Fruit fly (Drosophila melanogaster) whole organism, embryonic: ENCODE results near the gene Lcp65Ag2.

ENCODE experiments used
- Atf3 ChIP-seq: fragments of 200-800 bp; sonication (Bioruptor generic); optimal IDR thresholded peaks from 3 replicates; lab custom pipeline; 2016; ENCODE audit warnings: missing biosample characterization, missing genetic modification characterization
- Atf6 ChIP-seq: fragments of 200-800 bp; sonication (Bioruptor generic); IDR thresholded peaks from 2 replicates; pipeline ENCODE4 v1.3.6; 2022; ENCODE audit warnings: missing biosample characterization, missing genetic modification characterization
- CG10462 ChIP-seq: fragments of 200-800 bp; sonication (Bioruptor generic); optimal IDR thresholded peaks from 2 replicates; lab custom pipeline; 2016; ENCODE audit warnings: missing biosample characterization, missing genetic modification characterization
- CG11398 ChIP-seq: fragments of 200-800 bp; sonication (Bioruptor generic); optimal IDR thresholded peaks from 2 replicates; lab custom pipeline; 2016; ENCODE audit warnings: missing biosample characterization, missing genetic modification characterization
- CG12104 ChIP-seq: fragments of 200-800 bp; sonication (Bioruptor generic); optimal IDR thresholded peaks from 3 replicates; lab custom pipeline; 2016; ENCODE audit warnings: missing biosample characterization, missing genetic modification characterization
- CG13894 ChIP-seq: fragments of 200-800 bp; sonication (Bioruptor generic); optimal IDR thresholded peaks from 3 replicates; lab custom pipeline; 2018; ENCODE audit warnings: missing biosample characterization, mild to moderate bottlenecking, missing genetic modification characterization, moderate library complexity
- CG15696 ChIP-seq: fragments of 200-800 bp; sonication (Bioruptor generic); optimal IDR thresholded peaks from 2 replicates; lab custom pipeline; 2019; ENCODE audit warnings: missing biosample characterization, mild to moderate bottlenecking, missing genetic modification characterization, moderate library complexity
- CG1647 ChIP-seq: fragments of 200-800 bp; sonication (Bioruptor generic); optimal IDR thresholded peaks from 3 replicates; lab custom pipeline; 2016; ENCODE audit warnings: missing biosample characterization, missing genetic modification characterization
- CG16815 ChIP-seq: fragments of 200-800 bp; sonication (Bioruptor generic); optimal IDR thresholded peaks from 3 replicates; lab custom pipeline; 2017; ENCODE audit warnings: missing biosample characterization, mild to moderate bottlenecking, missing genetic modification characterization
- CG17361 ChIP-seq: fragments of 200-800 bp; sonication (Bioruptor generic); IDR thresholded peaks from 3 replicates; pipeline ENCODE4 v1.3.6; 2022; ENCODE audit warnings: missing biosample characterization, missing genetic modification characterization
- CG18599 ChIP-seq: fragments of 200-800 bp; sonication (Bioruptor generic); optimal IDR thresholded peaks from 3 replicates; lab custom pipeline; 2017; ENCODE audit warnings: missing biosample characterization, missing genetic modification characterization, mild to moderate bottlenecking, moderate library complexity, missing genetic modification reagents
- CG2120 ChIP-seq: fragments of 200-800 bp; sonication (Bioruptor generic); optimal IDR thresholded peaks from 3 replicates; lab custom pipeline; 2016; ENCODE audit warnings: missing biosample characterization, missing genetic modification characterization
- CG31441 ChIP-seq: fragments of 200-800 bp; sonication (Bioruptor generic); IDR thresholded peaks from 2 replicates; pipeline ENCODE4 v1.3.6; 2022; ENCODE audit warnings: missing biosample characterization, missing genetic modification characterization
- CG3163 ChIP-seq: fragments of 200-800 bp; sonication (Bioruptor generic); optimal IDR thresholded peaks from 3 replicates; lab custom pipeline; 2016; ENCODE audit warnings: missing biosample characterization, missing genetic modification characterization
- CG32532 ChIP-seq: fragments of 200-800 bp; sonication (Bioruptor generic); IDR thresholded peaks from 2 replicates; pipeline ENCODE4 v1.3.6; 2022; ENCODE audit warnings: missing biosample characterization, missing genetic modification characterization
- CG34422 ChIP-seq: fragments of 200-800 bp; sonication (Bioruptor generic); IDR thresholded peaks from 3 replicates; pipeline ENCODE4 v1.3.6; 2022; ENCODE audit warnings: missing biosample characterization, missing genetic modification characterization
- CG4404 ChIP-seq: fragments of 200-800 bp; sonication (Bioruptor generic); IDR thresholded peaks from 2 replicates; pipeline ENCODE4 v1.3.6; 2022; ENCODE audit warnings: missing biosample characterization, missing genetic modification characterization
- CG5180 ChIP-seq: fragments of 200-800 bp; sonication (Bioruptor generic); optimal IDR thresholded peaks from 3 replicates; lab custom pipeline; 2017; ENCODE audit warnings: missing biosample characterization, missing genetic modification characterization, mild to moderate bottlenecking, moderate library complexity, missing genetic modification reagents
- CG7271 ChIP-seq: fragments of 200-800 bp; sonication (Bioruptor generic); optimal IDR thresholded peaks from 2 replicates; lab custom pipeline; 2018; ENCODE audit warnings: missing biosample characterization, mild to moderate bottlenecking, missing genetic modification characterization, moderate library complexity
- D19A ChIP-seq: fragments of 200-800 bp; optimal IDR thresholded peaks from 3 replicates; lab custom pipeline; 2019; ENCODE audit warnings: missing biosample characterization, mild to moderate bottlenecking, missing genetic modification characterization, moderate library complexity
- Dll ChIP-seq: fragments of 200-800 bp; sonication (Bioruptor generic); IDR thresholded peaks from 4 replicates; pipeline ENCODE4 v1.3.6; 2022; ENCODE audit warnings: missing biosample characterization, missing genetic modification characterization; ENCODE audit not compliant: partially characterized antibody
- Fer3 ChIP-seq: fragments of 200-800 bp; sonication (Bioruptor generic); optimal IDR thresholded peaks from 2 replicates; lab custom pipeline; 2018; ENCODE audit warnings: missing biosample characterization, mild to moderate bottlenecking, missing genetic modification characterization, moderate library complexity
- H15 ChIP-seq: fragments of 200-800 bp; sonication (Bioruptor generic); IDR thresholded peaks from 3 replicates; pipeline ENCODE4 v1.3.6; 2022; ENCODE audit warnings: missing biosample characterization, missing genetic modification characterization
- H2.0 ChIP-seq: fragments of 200-800 bp; sonication (Bioruptor generic); IDR thresholded peaks from 2 replicates; pipeline ENCODE4 v1.3.6; 2022; ENCODE audit warnings: missing biosample characterization, missing genetic modification characterization
- Hr78 ChIP-seq, 2 experiments: fragments of 200-800 bp in 1 of 2; fragments of >200 bp in 1 of 2; sonication (Bioruptor generic) in 1 of 2; optimal IDR thresholded peaks; 2 replicates each; lab custom pipeline; 2017 to 2019; ENCODE audit warnings: missing biosample characterization in 2 of 2, missing genetic modification characterization in 2 of 2, mild to moderate bottlenecking in 1 of 2, moderate library complexity in 1 of 2
- Mrtf ChIP-seq: fragments of 200-800 bp; sonication (Bioruptor generic); IDR thresholded peaks from 3 replicates; pipeline ENCODE4 v1.3.6; 2022; ENCODE audit warnings: missing biosample characterization, missing genetic modification characterization
- Nf-YB ChIP-seq: fragments of 200-800 bp; sonication (Bioruptor generic); optimal IDR thresholded peaks from 3 replicates; lab custom pipeline; 2019; ENCODE audit warnings: missing biosample characterization, mild to moderate bottlenecking, missing genetic modification characterization, moderate library complexity
- Nf-YC ChIP-seq: fragments of 200-800 bp; optimal IDR thresholded peaks from 3 replicates; lab custom pipeline; 2019; ENCODE audit warnings: missing biosample characterization, mild to moderate bottlenecking, missing genetic modification characterization, moderate library complexity
- Sox102F ChIP-seq: fragments of 200-800 bp; sonication (Bioruptor generic); optimal IDR thresholded peaks from 2 replicates; lab custom pipeline; 2018; ENCODE audit warnings: missing biosample characterization, mild to moderate bottlenecking, missing genetic modification characterization, moderate library complexity
- Vsx1 ChIP-seq: fragments of 200-800 bp; sonication (Bioruptor generic); optimal IDR thresholded peaks from 2 replicates; lab custom pipeline; 2017; ENCODE audit warnings: missing biosample characterization, mild to moderate bottlenecking, missing genetic modification characterization, missing genetic modification reagents
- ac ChIP-seq: fragments of 200-800 bp; sonication (Bioruptor generic); optimal IDR thresholded peaks from 3 replicates; lab custom pipeline; 2017; ENCODE audit warnings: missing biosample characterization, mild to moderate bottlenecking, missing genetic modification characterization
- al ChIP-seq: fragments of 200-800 bp; sonication (Bioruptor generic); IDR thresholded peaks from 2 replicates; pipeline ENCODE4 v1.3.6; 2022; ENCODE audit warnings: missing biosample characterization, missing genetic modification characterization
- ase ChIP-seq: fragments of 200-800 bp; sonication (Bioruptor generic); IDR thresholded peaks from 3 replicates; pipeline ENCODE4 v1.3.6; 2022; ENCODE audit warnings: missing biosample characterization, missing genetic modification characterization
- ash1 ChIP-seq: fragments of 200-800 bp; sonication (Bioruptor generic); optimal IDR thresholded peaks from 2 replicates; lab custom pipeline; 2018; ENCODE audit warnings: missing biosample characterization, mild to moderate bottlenecking, missing genetic modification characterization
- ato ChIP-seq: fragments of 200-800 bp; sonication (Bioruptor generic); IDR thresholded peaks from 2 replicates; pipeline ENCODE4 v1.3.6; 2022; ENCODE audit warnings: missing biosample characterization, missing genetic modification characterization; ENCODE audit not compliant: partially characterized antibody
- bcd ChIP-seq: fragments of 200-800 bp; sonication (Bioruptor generic); optimal IDR thresholded peaks from 2 replicates; lab custom pipeline; 2017; ENCODE audit warnings: missing biosample characterization, mild to moderate bottlenecking, missing genetic modification characterization
- crol ChIP-seq: fragments of 200-800 bp; sonication (Bioruptor generic); IDR thresholded peaks from 2 replicates; pipeline ENCODE4 v1.3.6; 2022; ENCODE audit warnings: missing biosample characterization, missing genetic modification characterization
- dmrt11E ChIP-seq: fragments of 200-800 bp; sonication (Bioruptor generic); optimal IDR thresholded peaks from 3 replicates; lab custom pipeline; 2018; ENCODE audit warnings: missing biosample characterization, mild to moderate bottlenecking, missing genetic modification characterization, moderate library complexity
- hbn ChIP-seq: fragments of 200-800 bp; sonication (Bioruptor generic); IDR thresholded peaks from 2 replicates; pipeline ENCODE4 v1.3.6; 2022; ENCODE audit warnings: missing biosample characterization, missing genetic modification characterization; ENCODE audit not compliant: partially characterized antibody
- kah ChIP-seq: fragments of 200-800 bp; sonication (Bioruptor generic); optimal IDR thresholded peaks from 2 replicates; lab custom pipeline; 2018; ENCODE audit warnings: missing biosample characterization, mild to moderate bottlenecking, missing genetic modification characterization
- kni ChIP-seq: fragments of 200-800 bp; sonication (Bioruptor generic); optimal IDR thresholded peaks from 3 replicates; lab custom pipeline; 2017; ENCODE audit warnings: mild to moderate bottlenecking, missing biosample characterization, missing genetic modification reagents, missing genetic modification characterization
- mirr ChIP-seq: fragments of 200-800 bp; sonication (Bioruptor generic); optimal IDR thresholded peaks from 3 replicates; lab custom pipeline; 2018; ENCODE audit warnings: missing biosample characterization, mild to moderate bottlenecking, missing genetic modification characterization
- nerfin-1 ChIP-seq: fragments of 200-800 bp; sonication (Bioruptor generic); optimal IDR thresholded peaks from 3 replicates; lab custom pipeline; 2019; ENCODE audit warnings: missing biosample characterization, mild to moderate bottlenecking, missing genetic modification characterization, moderate library complexity
- oc ChIP-seq: fragments of 200-800 bp; sonication (Bioruptor generic); optimal IDR thresholded peaks from 2 replicates; lab custom pipeline; 2018; ENCODE audit warnings: missing biosample characterization, mild to moderate bottlenecking, missing genetic modification characterization, moderate library complexity
- org-1 ChIP-seq: fragments of 200-800 bp; sonication (Bioruptor generic); optimal IDR thresholded peaks from 2 replicates; lab custom pipeline; 2017; ENCODE audit warnings: missing biosample characterization, missing genetic modification characterization
- pros ChIP-seq: fragments of 200-800 bp; sonication (Bioruptor generic); optimal IDR thresholded peaks from 3 replicates; lab custom pipeline; 2019; ENCODE audit warnings: missing biosample characterization, mild to moderate bottlenecking, missing genetic modification characterization, moderate library complexity
- row ChIP-seq: fragments of 200-800 bp; sonication (Bioruptor generic); IDR thresholded peaks from 3 replicates; pipeline ENCODE4 v1.3.6; 2022; ENCODE audit warnings: missing biosample characterization, missing genetic modification characterization
- tll ChIP-seq, 2 experiments: fragments of 200-800 bp in 1 of 2; fragments of >200 bp in 1 of 2; sonication (Bioruptor generic) in 1 of 2; optimal IDR thresholded peaks; 2 replicates each; lab custom pipeline; 2017 to 2019; ENCODE audit warnings: missing biosample characterization in 2 of 2, missing genetic modification characterization in 2 of 2, mild to moderate bottlenecking in 1 of 2, moderate library complexity in 1 of 2
- toy ChIP-seq: fragments of 200-800 bp; sonication (Bioruptor generic); IDR thresholded peaks from 2 replicates; pipeline ENCODE4 v1.3.6; 2022; ENCODE audit warnings: missing biosample characterization, missing genetic modification characterization
- trem ChIP-seq: fragments of 200-800 bp; optimal IDR thresholded peaks from 3 replicates; lab custom pipeline; 2019; ENCODE audit warnings: missing biosample characterization, mild to moderate bottlenecking, missing genetic modification characterization, moderate library complexity

Gene Lcp65Ag2

dm6 chr3L:6108264-6109060, 24.9 kb downstream of the Lcp65Ag2 start (continued):
- no peak for TF ChIP-seq CG18599 (GFP tag; lab: Kevin White, UChicago)
- no peak for TF ChIP-seq ato (GFP tag; lab: Robert Waterston, UW)
- peak; percentile 45 for TF ChIP-seq D19A (tag; lab: Kevin White, UChicago)
- no peak for TF ChIP-seq CG11398
- TF ChIP-seq CG5180 = no peak
- TF ChIP-seq kah (GFP tag; lab: Kevin White, UChicago) = no peak
- TF ChIP-seq Fer3 = no peak
- no peak for TF ChIP-seq ac
- peak; percentile 11 for TF ChIP-seq trem (tag; lab: Kevin White, UChicago)
- no peak for TF ChIP-seq CG7271
- no peak for TF ChIP-seq org-1 (GFP tag; lab: Kevin White, UChicago)
- no peak for TF ChIP-seq bcd (GFP tag; lab: Kevin White, UChicago)
- peak; percentile 20 for TF ChIP-seq Nf-YC (tag; lab: Kevin White, UChicago)
- no peak for TF ChIP-seq hbn (GFP tag; lab: Robert Waterston, UW)
- no peak for TF ChIP-seq Mrtf (GFP tag; lab: Robert Waterston, UW)
- peak; percentile 50; the same call in 1 of the 3 replicates for TF ChIP-seq CG17361 (GFP tag; lab: Robert Waterston, UW)
- no peak for TF ChIP-seq toy (GFP tag; lab: Robert Waterston, UW)
- TF ChIP-seq CG1647 (GFP tag; lab: Kevin White, UChicago) = no peak
- TF ChIP-seq CG13894 (tag; lab: Kevin White, UChicago) = no peak
- TF ChIP-seq CG31441 (GFP tag; lab: Robert Waterston, UW) = peak; percentile 48; the same call in 1 of the 2 replicates
- no peak for TF ChIP-seq row (GFP tag; lab: Robert Waterston, UW)
- no peak for TF ChIP-seq CG32532 (GFP tag; lab: Robert Waterston, UW)
- no peak for TF ChIP-seq ase
- no peak for TF ChIP-seq H15 (GFP tag; lab: Robert Waterston, UW)
- no peak for TF ChIP-seq mirr (GFP tag; lab: Kevin White, UChicago)
- no peak for TF ChIP-seq Atf6 (GFP tag; lab: Robert Waterston, UW)
- no peak for TF ChIP-seq CG3163 (GFP tag; lab: Kevin White, UChicago)
- no peak for TF ChIP-seq CG10462 (GFP tag; lab: Kevin White, UChicago)
- TF ChIP-seq Sox102F (GFP tag; lab: Kevin White, UChicago) = peak; percentile 8
- TF ChIP-seq Dll (GFP tag; lab: Robert Waterston, UW) = no peak
- TF ChIP-seq H2.0 (GFP tag; lab: Robert Waterston, UW) = no peak
- peak; percentile 40 for TF ChIP-seq dmrt11E
- no peak for TF ChIP-seq Atf3 (GFP tag; lab: Kevin White, UChicago)
- no peak for TF ChIP-seq CG16815 (GFP tag; lab: Kevin White, UChicago)
- TF ChIP-seq CG4404 (GFP tag; lab: Robert Waterston, UW) = no peak
- no peak for TF ChIP-seq CG12104 (GFP tag; lab: Kevin White, UChicago)
- peak; percentile 25 for TF ChIP-seq CG15696 (tag; lab: Kevin White, UChicago)
- no peak for TF ChIP-seq CG34422 (GFP tag; lab: Robert Waterston, UW)
- TF ChIP-seq CG2120 (GFP tag; lab: Kevin White, UChicago) = no peak

dm6 chr3L:6106717-6107116, 26.7 kb downstream of the Lcp65Ag2 start:
- TF ChIP-seq crol (GFP tag; lab: Robert Waterston, UW) = peak; percentile 63
- peak; percentile 13 for TF ChIP-seq nerfin-1 (tag; lab: Kevin White, UChicago)
- peak; percentile 70 for TF ChIP-seq oc (tag; lab: Kevin White, UChicago)
- TF ChIP-seq kni (GFP tag; lab: Kevin White, UChicago) = peak; percentile 3
- TF ChIP-seq tll (GFP tag; optimal IDR thresholded peaks at IDR 0.05; lab: Kevin White, UChicago) = peak in 1 of 2 experiments; percentile 56
- TF ChIP-seq al (GFP tag; lab: Robert Waterston, UW) = no peak
- TF ChIP-seq Nf-YB (GFP tag; lab: Kevin White, UChicago) = peak; percentile 56
- peak; percentile 20 for TF ChIP-seq Vsx1 (GFP tag; lab: Kevin White, UChicago)
- peak in 1 of 2 experiments; percentile 72 for TF ChIP-seq Hr78 (GFP tag; optimal IDR thresholded peaks at IDR 0.05; lab: Kevin White, UChicago)
- no peak for TF ChIP-seq ash1 (GFP tag; lab: Kevin White, UChicago)
- peak; percentile 49 for TF ChIP-seq pros (GFP tag; lab: Kevin White, UChicago)
